Fruit fly (Drosophila melanogaster) whole organism, embryonic: ENCODE measurements around the gene CG6511.

Experiments used
- ATbp ChIP-seq: fragments of 200-800 bp; sonication (Bioruptor generic); optimal IDR thresholded peaks from 2 replicates; lab custom pipeline; 2017; ENCODE audit warnings: missing biosample characterization, mild to moderate bottlenecking, missing genetic modification characterization, missing genetic modification reagents
- Ada2b ChIP-seq: fragments of 200-800 bp; sonication (Bioruptor generic); IDR thresholded peaks from 2 replicates; pipeline ENCODE4 v1.3.6; 2022; ENCODE audit warnings: missing biosample characterization, missing genetic modification characterization
- CG10147 ChIP-seq: fragments of 200-800 bp; sonication (Bioruptor generic); optimal IDR thresholded peaks from 2 replicates; lab custom pipeline; 2019; ENCODE audit warnings: missing biosample characterization, mild to moderate bottlenecking, missing genetic modification characterization, moderate library complexity
- CG11504 ChIP-seq: fragments of 200-800 bp; sonication (Bioruptor generic); optimal IDR thresholded peaks from 3 replicates; lab custom pipeline; 2019; ENCODE audit warnings: missing biosample characterization, mild to moderate bottlenecking, missing genetic modification characterization, moderate library complexity
- CG12071 ChIP-seq: fragments of 200-800 bp; sonication (Bioruptor generic); optimal IDR thresholded peaks from 3 replicates; lab custom pipeline; 2018; ENCODE audit warnings: missing biosample characterization, mild to moderate bottlenecking, missing genetic modification characterization
- CG12104 ChIP-seq: fragments of 200-800 bp; sonication (Bioruptor generic); optimal IDR thresholded peaks from 3 replicates; lab custom pipeline; 2016; ENCODE audit warnings: missing biosample characterization, missing genetic modification characterization
- CG13123 ChIP-seq: fragments of 200-800 bp; sonication (Bioruptor generic); optimal IDR thresholded peaks from 2 replicates; lab custom pipeline; 2016; ENCODE audit warnings: missing biosample characterization, missing genetic modification characterization
- CG13894 ChIP-seq: fragments of 200-800 bp; sonication (Bioruptor generic); optimal IDR thresholded peaks from 3 replicates; lab custom pipeline; 2018; ENCODE audit warnings: missing biosample characterization, mild to moderate bottlenecking, missing genetic modification characterization, moderate library complexity
- CG14014 ChIP-seq: fragments of 200-800 bp; sonication (Bioruptor generic); IDR thresholded peaks from 2 replicates; pipeline ENCODE4 v1.3.6; 2022; ENCODE audit warnings: missing biosample characterization, missing genetic modification characterization
- CG1529 ChIP-seq: fragments of 200-800 bp; sonication (Bioruptor generic); optimal IDR thresholded peaks from 3 replicates; lab custom pipeline; 2018; ENCODE audit warnings: missing biosample characterization, missing genetic modification characterization
- CG17328 ChIP-seq: fragments of 200-800 bp; sonication (Bioruptor generic); IDR thresholded peaks from 2 replicates; pipeline ENCODE4 v1.3.6; 2022; ENCODE audit warnings: missing biosample characterization, missing genetic modification characterization
- CG18262 ChIP-seq: fragments of 200-800 bp; optimal IDR thresholded peaks from 3 replicates; lab custom pipeline; 2019; ENCODE audit warnings: missing biosample characterization, mild to moderate bottlenecking, missing genetic modification characterization, moderate library complexity
- CG18599 ChIP-seq: fragments of 200-800 bp; sonication (Bioruptor generic); optimal IDR thresholded peaks from 3 replicates; lab custom pipeline; 2017; ENCODE audit warnings: missing biosample characterization, missing genetic modification characterization, mild to moderate bottlenecking, moderate library complexity, missing genetic modification reagents
- CG2202 ChIP-seq: fragments of 200-800 bp; sonication (Bioruptor generic); optimal IDR thresholded peaks from 2 replicates; lab custom pipeline; 2018; ENCODE audit warnings: missing biosample characterization, mild to moderate bottlenecking, missing genetic modification characterization
- CG2712 ChIP-seq: fragments of 200-800 bp; optimal IDR thresholded peaks from 3 replicates; lab custom pipeline; 2019; ENCODE audit warnings: missing biosample characterization, mild to moderate bottlenecking, missing genetic modification characterization, moderate library complexity
- CG7372 ChIP-seq: fragments of 200-800 bp; sonication (Bioruptor generic); IDR thresholded peaks from 2 replicates; pipeline ENCODE4 v1.3.6; 2022; ENCODE audit warnings: missing biosample characterization, missing genetic modification characterization
- CG7786 ChIP-seq: fragments of 200-800 bp; sonication (Bioruptor generic); optimal IDR thresholded peaks from 2 replicates; lab custom pipeline; 2016; ENCODE audit warnings: missing biosample characterization, missing genetic modification characterization
- CG8290 ChIP-seq, 3 experiments: fragments of 200-800 bp; sonication (Bioruptor generic); optimal IDR thresholded peaks; 2 replicates each; lab custom pipeline; 2016 to 2019; ENCODE audit warnings: missing biosample characterization in 3 of 3, missing genetic modification characterization in 3 of 3, mild to moderate bottlenecking in 2 of 3, moderate library complexity in 1 of 3
- CG9437 ChIP-seq: fragments of 200-800 bp; sonication (Bioruptor generic); optimal IDR thresholded peaks from 2 replicates; lab custom pipeline; 2018; ENCODE audit warnings: missing biosample characterization, mild to moderate bottlenecking, missing genetic modification characterization
- Dad ChIP-seq: fragments of 200-800 bp; sonication (Bioruptor generic); optimal IDR thresholded peaks from 3 replicates; lab custom pipeline; 2016; ENCODE audit warnings: missing biosample characterization, missing genetic modification characterization
- Dip3 ChIP-seq: fragments of 200-800 bp; sonication (Bioruptor generic); optimal IDR thresholded peaks from 3 replicates; lab custom pipeline; 2016; ENCODE audit warnings: missing biosample characterization, missing genetic modification characterization
- HHEX ChIP-seq: fragments of 200-800 bp; sonication (Bioruptor generic); optimal IDR thresholded peaks from 3 replicates; lab custom pipeline; 2017; ENCODE audit warnings: missing biosample characterization, mild to moderate bottlenecking, missing genetic modification characterization, missing genetic modification reagents
- HLHmδ ChIP-seq: fragments of 200-800 bp; sonication (Bioruptor generic); optimal IDR thresholded peaks from 2 replicates; lab custom pipeline; 2018; ENCODE audit warnings: missing biosample characterization, mild to moderate bottlenecking, missing genetic modification characterization, moderate library complexity
- NFAT ChIP-seq: fragments of 200-800 bp; sonication (Bioruptor generic); IDR thresholded peaks from 2 replicates; pipeline ENCODE4 v1.3.6; 2022; ENCODE audit warnings: missing biosample characterization, missing genetic modification characterization
- Neu2 ChIP-seq: fragments of 200-800 bp; sonication (Bioruptor generic); optimal IDR thresholded peaks from 3 replicates; lab custom pipeline; 2016; ENCODE audit warnings: missing biosample characterization, missing genetic modification characterization, borderline replicate concordance
- Ptx1 ChIP-seq: fragments of 200-800 bp; sonication (Bioruptor generic); IDR thresholded peaks from 2 replicates; pipeline ENCODE4 v1.3.6; 2022; ENCODE audit warnings: missing biosample characterization, missing genetic modification characterization
- Ssrp ChIP-seq: fragments of 200-800 bp; sonication (Bioruptor generic); optimal IDR thresholded peaks from 2 replicates; lab custom pipeline; 2018; ENCODE audit warnings: missing biosample characterization, mild to moderate bottlenecking, missing genetic modification characterization, moderate library complexity
- Tbp ChIP-seq: fragments of >200 bp; optimal IDR thresholded peaks from 2 replicates; lab custom pipeline; 2018; ENCODE audit warnings: missing biosample characterization, missing genetic modification characterization
- ase ChIP-seq: fragments of 200-800 bp; sonication (Bioruptor generic); IDR thresholded peaks from 3 replicates; pipeline ENCODE4 v1.3.6; 2022; ENCODE audit warnings: missing biosample characterization, missing genetic modification characterization
- cg ChIP-seq: fragments of 200-800 bp; sonication (Bioruptor generic); optimal IDR thresholded peaks from 3 replicates; lab custom pipeline; 2019; ENCODE audit warnings: missing biosample characterization, mild to moderate bottlenecking, missing genetic modification characterization, moderate library complexity
- chm ChIP-seq: fragments of 200-800 bp; sonication (Bioruptor generic); IDR thresholded peaks from 2 replicates; pipeline ENCODE4 v1.3.6; 2022; ENCODE audit warnings: missing biosample characterization, missing genetic modification characterization
- dmrt99B ChIP-seq: fragments of 200-800 bp; sonication (Bioruptor generic); optimal IDR thresholded peaks from 2 replicates; lab custom pipeline; 2018; ENCODE audit warnings: missing biosample characterization, mild to moderate bottlenecking, missing genetic modification characterization, moderate library complexity
- gcm ChIP-seq: fragments of 200-800 bp; sonication (Bioruptor generic); optimal IDR thresholded peaks from 2 replicates; lab custom pipeline; 2019; ENCODE audit warnings: missing biosample characterization, mild to moderate bottlenecking, missing genetic modification characterization, moderate library complexity
- gsb-n ChIP-seq: fragments of 200-800 bp; sonication (Bioruptor generic); optimal IDR thresholded peaks from 3 replicates; lab custom pipeline; 2018; ENCODE audit warnings: missing biosample characterization, mild to moderate bottlenecking, missing genetic modification characterization
- her ChIP-seq: fragments of 200-800 bp; sonication (Bioruptor generic); optimal IDR thresholded peaks from 2 replicates; lab custom pipeline; 2016; ENCODE audit warnings: missing biosample characterization, missing genetic modification characterization
- hkb ChIP-seq, 2 experiments: fragments of 200-800 bp in 1 of 2; fragments of >200 bp in 1 of 2; sonication (Bioruptor generic) in 1 of 2; IDR thresholded peaks in 1 of 2; optimal IDR thresholded peaks in 1 of 2; 2 replicates each; pipeline versions ENCODE4 v1.3.6 to Lab custom; 2017 to 2022; ENCODE audit warnings: missing biosample characterization in 1 of 2, missing genetic modification characterization in 1 of 2
- lilli ChIP-seq: fragments of 200-800 bp; sonication (Bioruptor generic); optimal IDR thresholded peaks from 3 replicates; lab custom pipeline; 2016; ENCODE audit warnings: missing biosample characterization, missing genetic modification characterization
- repo ChIP-seq: fragments of 200-800 bp; sonication (Bioruptor generic); optimal IDR thresholded peaks from 2 replicates; lab custom pipeline; 2016; ENCODE audit warnings: missing biosample characterization, missing genetic modification characterization
- sisA ChIP-seq: fragments of 200-800 bp; sonication (Bioruptor generic); IDR thresholded peaks from 2 replicates; pipeline ENCODE4 v1.3.6; 2022; ENCODE audit warnings: missing biosample characterization, missing genetic modification characterization
- slou ChIP-seq: fragments of 200-800 bp; sonication (Bioruptor generic); optimal IDR thresholded peaks from 3 replicates; lab custom pipeline; 2016; ENCODE audit warnings: missing biosample characterization, missing genetic modification characterization
- slp2 ChIP-seq: fragments of 200-800 bp; sonication (Bioruptor generic); optimal IDR thresholded peaks from 2 replicates; lab custom pipeline; 2016; ENCODE audit warnings: missing biosample characterization, missing genetic modification characterization
- sna ChIP-seq: fragments of 200-800 bp; sonication (Bioruptor generic); IDR thresholded peaks from 2 replicates; pipeline ENCODE4 v1.3.6; 2022; ENCODE audit warnings: missing biosample characterization, missing genetic modification characterization; ENCODE audit not compliant: partially characterized antibody
- sqz ChIP-seq: fragments of 200-800 bp; sonication (Bioruptor generic); optimal IDR thresholded peaks from 3 replicates; lab custom pipeline; 2018; ENCODE audit warnings: missing biosample characterization, mild to moderate bottlenecking, missing genetic modification characterization
- ssp ChIP-seq: fragments of 200-800 bp; sonication (Bioruptor generic); IDR thresholded peaks from 2 replicates; pipeline ENCODE4 v1.3.6; 2022; ENCODE audit warnings: missing biosample characterization, missing genetic modification characterization
- tll ChIP-seq, 2 experiments: fragments of 200-800 bp in 1 of 2; fragments of >200 bp in 1 of 2; sonication (Bioruptor generic) in 1 of 2; optimal IDR thresholded peaks; 2 replicates each; lab custom pipeline; 2017 to 2019; ENCODE audit warnings: missing biosample characterization in 2 of 2, missing genetic modification characterization in 2 of 2, mild to moderate bottlenecking in 1 of 2, moderate library complexity in 1 of 2
- toy ChIP-seq: fragments of 200-800 bp; sonication (Bioruptor generic); IDR thresholded peaks from 2 replicates; pipeline ENCODE4 v1.3.6; 2022; ENCODE audit warnings: missing biosample characterization, missing genetic modification characterization
- trem ChIP-seq: fragments of 200-800 bp; optimal IDR thresholded peaks from 3 replicates; lab custom pipeline; 2019; ENCODE audit warnings: missing biosample characterization, mild to moderate bottlenecking, missing genetic modification characterization, moderate library complexity
- twi ChIP-seq: fragments of 200-800 bp; optimal IDR thresholded peaks from 2 replicates; lab custom pipeline; 2019; ENCODE audit warnings: missing biosample characterization, mild to moderate bottlenecking, missing genetic modification characterization, moderate library complexity
- zen ChIP-seq: fragments of 200-800 bp; sonication (Bioruptor generic); optimal IDR thresholded peaks from 3 replicates; lab custom pipeline; 2018; ENCODE audit warnings: missing biosample characterization, mild to moderate bottlenecking, missing genetic modification characterization, moderate library complexity
- zf30C ChIP-seq: fragments of 200-800 bp; sonication (Bioruptor generic); optimal IDR thresholded peaks from 3 replicates; lab custom pipeline; 2018; ENCODE audit warnings: missing biosample characterization, mild to moderate bottlenecking, missing genetic modification characterization

The CG6511 gene

DNA sequence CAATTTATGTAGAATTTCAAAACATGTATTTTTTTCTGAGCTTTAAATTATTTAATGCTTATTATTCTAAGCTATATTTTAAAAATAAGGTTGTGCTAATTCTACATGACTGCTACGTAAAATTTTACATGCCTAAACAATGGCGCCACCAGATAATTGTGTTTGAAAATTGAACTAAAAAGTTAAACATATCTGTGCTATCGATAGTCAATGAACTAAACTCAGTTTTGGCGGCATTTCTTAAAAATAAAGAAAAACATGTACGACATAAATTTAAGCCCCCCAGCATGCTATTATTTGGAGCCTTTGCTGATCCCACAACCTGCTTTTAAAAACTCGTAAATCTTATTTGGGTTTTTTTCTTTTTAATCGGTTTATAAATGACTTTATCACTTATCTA lies 2.5 kb upstream of the CG6511 start (continued):
- TF ChIP-seq twi (tag; lab: Kevin White, UChicago) (no peak), CG13123 (GFP tag; lab: Kevin White, UChicago) (no peak), CG17328 (no peak), her (GFP tag; lab: Kevin White, UChicago) (no peak), dmrt99B (tag; lab: Kevin White, UChicago) (peak; percentile 27), CG13894 (tag; lab: Kevin White, UChicago) (no peak), ssp (GFP tag; lab: Robert Waterston, UW) (no peak), Tbp (GFP tag; lab: Kevin White, UChicago) (no peak), CG18262 (tag; lab: Kevin White, UChicago) (peak; percentile 19), cg (GFP tag; lab: Kevin White, UChicago) (no peak), NFAT (GFP tag; lab: Robert Waterston, UW) (peak; percentile 32; the same call in 1 of the 2 replicates), toy (GFP tag; lab: Robert Waterston, UW) (no peak), Dad (GFP tag; lab: Kevin White, UChicago) (no peak), CG2202 (tag; lab: Kevin White, UChicago) (no peak), repo (GFP tag; lab: Kevin White, UChicago) (no peak), HLHmδ (GFP tag; lab: Kevin White, UChicago) (no peak), ase (GFP tag; lab: Robert Waterston, UW) (peak; percentile 31; the same call in 1 of the 3 replicates), Ada2b (GFP tag; lab: Robert Waterston, UW) (no peak), Ptx1 (GFP tag; lab: Robert Waterston, UW) (0 out of 2 replicates have a peak, but pooled peaks have one; percentile 19), zen (no peak), trem (tag; lab: Kevin White, UChicago) (peak; percentile 74), sna (GFP tag; lab: Robert Waterston, UW) (peak; percentile 50; the same call in 1 of the 2 replicates), HHEX (GFP tag; lab: Kevin White, UChicago) (no peak), CG12104 (GFP tag; lab: Kevin White, UChicago) (no peak), ATbp (GFP tag; lab: Kevin White, UChicago) (no peak), CG18599 (GFP tag; lab: Kevin White, UChicago) (no peak), CG11504 (tag; lab: Kevin White, UChicago) (peak; percentile 52), hkb (optimal IDR thresholded peaks at IDR 0.05; lab: Kevin White, UChicago) (no peak), hkb (GFP tag; IDR thresholded peaks at IDR 0.05; lab: Robert Waterston, UW) (no peak), CG10147 (GFP tag; lab: Kevin White, UChicago) (no peak), sisA (GFP tag; lab: Robert Waterston, UW) (no peak), CG14014 (GFP tag; lab: Robert Waterston, UW) (no peak), slp2 (GFP tag; lab: Kevin White, UChicago) (no peak), zf30C (GFP tag; lab: Kevin White, UChicago) (no peak), Ssrp (tag; lab: Kevin White, UChicago) (no peak), CG7786 (GFP tag; lab: Kevin White, UChicago) (no peak), sqz (GFP tag; lab: Kevin White, UChicago) (no peak), CG12071 (GFP tag; lab: Kevin White, UChicago) (no peak), CG2712 (tag; lab: Kevin White, UChicago) (peak; percentile 43), Neu2 (GFP tag; lab: Kevin White, UChicago) (no peak), CG9437 (GFP tag; lab: Kevin White, UChicago) (no peak), gsb-n (tag; lab: Kevin White, UChicago) (no peak), lilli (no peak), slou (no peak), tll (GFP tag; optimal IDR thresholded peaks at IDR 0.05; lab: Kevin White, UChicago) (no peak), gcm (GFP tag; lab: Kevin White, UChicago) (no peak), CG8290 (GFP tag; optimal IDR thresholded peaks at IDR 0.05; lab: Kevin White, UChicago) (no peak), CG8290 (tag; optimal IDR thresholded peaks at IDR 0.05; lab: Kevin White, UChicago) (peak in 1 of 2 experiments; percentile 24), CG1529 (GFP tag; lab: Kevin White, UChicago) (no peak), chm (GFP tag; lab: Robert Waterston, UW) (no peak), Dip3 (GFP tag; lab: Kevin White, UChicago) (no peak), CG7372 (GFP tag; lab: Robert Waterston, UW) (no peak)
